Worm (Caenorhabditis elegans): Measurements from ENCODE around the gene chtb-3.

chtb-3 gene

ce11 chrX:6338446-6338845 is 19.0 kb upstream of the chtb-3 start (continued):
- no peak for TF ChIP-seq Y5F2A.4 (GFP tag; optimal IDR thresholded peaks at IDR 0.05)
- TF ChIP-seq egl-43 (GFP tag; IDR thresholded peaks at IDR 0.05) = no peak
- no peak for TF ChIP-seq lin-15B (tag; optimal IDR thresholded peaks at IDR 0.05)
- no peak for TF ChIP-seq hmg-1.1 (GFP tag; IDR thresholded peaks at IDR 0.05)
- TF ChIP-seq dmd-6 (GFP tag; IDR thresholded peaks at IDR 0.05) = peak; percentile 86
- TF ChIP-seq madf-5 (GFP tag; IDR thresholded peaks at IDR 0.05) = no peak
- TF ChIP-seq ama-1 (optimal IDR thresholded peaks at IDR 0.05) = no peak
- TF ChIP-seq nhr-102 (tag; optimal IDR thresholded peaks at IDR 0.05) = peak; percentile 43
- TF ChIP-seq mdl-1 (tag; optimal IDR thresholded peaks at IDR 0.05) = no peak
- no peak for TF ChIP-seq lin-38 (GFP tag; IDR thresholded peaks at IDR 0.05)
- TF ChIP-seq fos-1 (tag; optimal IDR thresholded peaks at IDR 0.05) = no peak
- no peak for TF ChIP-seq zip-2 (tag; optimal IDR thresholded peaks at IDR 0.05)
- no peak for TF ChIP-seq F26F4.8 (GFP tag; conservative IDR thresholded peaks at IDR 0.05)
- TF ChIP-seq dmd-9 (GFP tag; IDR thresholded peaks at IDR 0.05) = no peak
- no peak for TF ChIP-seq snpc-1.2 (GFP tag; IDR thresholded peaks at IDR 0.05)
- peak; percentile 30 for TF ChIP-seq hlh-30 (tag; optimal IDR thresholded peaks at IDR 0.05; ENCODE audit: insufficient read depth)
- no peak for TF ChIP-seq lim-7 (GFP tag; IDR thresholded peaks at IDR 0.05)
- TF ChIP-seq dve-1 (tag; optimal IDR thresholded peaks at IDR 0.05; ENCODE audit: insufficient read depth) = peak; percentile 96
- no peak for TF ChIP-seq madf-9 (GFP tag; conservative IDR thresholded peaks at IDR 0.05)
- no peak for TF ChIP-seq lin-13 (GFP tag; optimal IDR thresholded peaks at IDR 0.05)
- no peak for TF ChIP-seq nhr-25 (tag; optimal IDR thresholded peaks at IDR 0.05; ENCODE audit: borderline replicate concordance, insufficient read depth)
- no peak for TF ChIP-seq lir-3 (tag; optimal IDR thresholded peaks at IDR 0.05)
- peak; percentile 98 for TF ChIP-seq nhr-28 (tag; optimal IDR thresholded peaks at IDR 0.05)
- no peak for TF ChIP-seq ceh-44 (GFP tag; IDR thresholded peaks at IDR 0.05)
- no peak for TF ChIP-seq nhr-237 (tag; optimal IDR thresholded peaks at IDR 0.05)
- no peak for TF ChIP-seq F37D6.2 (tag; optimal IDR thresholded peaks at IDR 0.05)
- TF ChIP-seq zag-1 (tag; optimal IDR thresholded peaks at IDR 0.05) = no peak
- TF ChIP-seq rbr-2 (tag; optimal IDR thresholded peaks at IDR 0.05) = no peak
- no peak for TF ChIP-seq vab-7 (GFP tag; IDR thresholded peaks at IDR 0.05)
- TF ChIP-seq nhr-77 (tag; optimal IDR thresholded peaks at IDR 0.05) = peak; percentile 65
- no peak for TF ChIP-seq gei-8 (GFP tag; optimal IDR thresholded peaks at IDR 0.05)
- TF ChIP-seq unc-130 (GFP tag; optimal IDR thresholded peaks at IDR 0.05) = no peak
- peak; percentile 33 for TF ChIP-seq nhr-10 (tag; optimal IDR thresholded peaks at IDR 0.05)
- peak; percentile 52; the same call in 1 of the 2 replicates for TF ChIP-seq lin-1 (GFP tag; IDR thresholded peaks at IDR 0.05)
- peak; percentile 54; the same call in 1 of the 2 replicates for TF ChIP-seq T26A8.4 (GFP tag; IDR thresholded peaks at IDR 0.05)
- TF ChIP-seq spr-1 (tag; optimal IDR thresholded peaks at IDR 0.05) = no peak
- TF ChIP-seq ZK546.5 (tag; optimal IDR thresholded peaks at IDR 0.05) = no peak
- TF ChIP-seq mep-1 (tag; optimal IDR thresholded peaks at IDR 0.05) = no peak
- no peak for TF ChIP-seq R02D3.7 (tag; optimal IDR thresholded peaks at IDR 0.05)
- TF ChIP-seq F44E2.7 (GFP tag; IDR thresholded peaks at IDR 0.05) = no peak
- TF ChIP-seq lsy-2 (tag; optimal IDR thresholded peaks at IDR 0.05) = no peak
- TF ChIP-seq ceh-32 (tag; optimal IDR thresholded peaks at IDR 0.05; ENCODE audit: poor library complexity) = no peak
- no peak for TF ChIP-seq pha-4 (GFP tag; IDR thresholded peaks at IDR 0.05)
- no peak for TF ChIP-seq pha-4 (tag; optimal IDR thresholded peaks at IDR 0.05)
- TF ChIP-seq snpc-4 (tag; optimal IDR thresholded peaks at IDR 0.05) = no peak
- no peak for TF ChIP-seq skn-1 (tag; optimal IDR thresholded peaks at IDR 0.05)
- no peak for TF ChIP-seq saeg-2 (GFP tag; IDR thresholded peaks at IDR 0.05)
- TF ChIP-seq zfp-3 (GFP tag; conservative IDR thresholded peaks at IDR 0.05) = no peak
- TF ChIP-seq nhr-6 (tag; optimal IDR thresholded peaks at IDR 0.05) = no peak
- TF ChIP-seq zfp-2 (tag; optimal IDR thresholded peaks at IDR 0.05) = no peak
- no peak for TF ChIP-seq nhr-11 (tag; optimal IDR thresholded peaks at IDR 0.05)
- TF ChIP-seq mdt-29 (GFP tag; IDR thresholded peaks at IDR 0.05) = 0 out of 2 replicates have a peak, but pooled peaks have one; percentile 37
- TF ChIP-seq ces-1 (GFP tag; optimal IDR thresholded peaks at IDR 0.05) = no peak
